Fruit fly (Drosophila melanogaster) whole organism: Measurements from ENCODE around the gene CG3430.

ENCODE experiments used
- pan ChIP-seq: fragments of >200 bp; optimal IDR thresholded peaks from 2 replicates; lab custom pipeline; 2017
- psq ChIP-seq: fragments of >200 bp; optimal IDR thresholded peaks from 2 replicates; lab custom pipeline; 2017

dm6 chr2L:6942714-6943113, 14.1 kb upstream of the CG3430 start, which contains the start of gene CG18304:
- TF ChIP-seq psq (lab: Kevin White, UChicago), result no peak
- TF ChIP-seq pan, result no peak
